Fruit fly (Drosophila melanogaster) whole organism, embryonic: ENCODE data around the gene CG3598.

Experiments
- Atf3 ChIP-seq: fragments of 200-800 bp; sonication (Bioruptor generic); optimal IDR thresholded peaks from 3 replicates; lab custom pipeline; 2016; ENCODE audit warnings: missing biosample characterization, missing genetic modification characterization
- CG11085 ChIP-seq: fragments of 200-800 bp; sonication (Bioruptor generic); IDR thresholded peaks from 2 replicates; pipeline ENCODE4 v1.3.6; 2022; ENCODE audit warnings: missing biosample characterization, missing genetic modification characterization
- CG11723 ChIP-seq: fragments of 200-800 bp; sonication (Bioruptor generic); optimal IDR thresholded peaks from 2 replicates; lab custom pipeline; 2017; ENCODE audit warnings: missing biosample characterization, mild to moderate bottlenecking, missing genetic modification characterization
- CG12219 ChIP-seq: fragments of 200-800 bp; sonication (Bioruptor generic); optimal IDR thresholded peaks from 3 replicates; lab custom pipeline; 2018; ENCODE audit warnings: missing biosample characterization, mild to moderate bottlenecking, missing genetic modification characterization
- CG14710 ChIP-seq: fragments of 200-800 bp; sonication (Bioruptor generic); optimal IDR thresholded peaks from 3 replicates; lab custom pipeline; 2019; ENCODE audit warnings: missing biosample characterization, mild to moderate bottlenecking, missing genetic modification characterization, moderate library complexity
- CG14860 ChIP-seq: fragments of 200-800 bp; sonication (Bioruptor generic); IDR thresholded peaks from 3 replicates; pipeline ENCODE4 v1.3.6; 2022; ENCODE audit warnings: missing biosample characterization, missing genetic modification characterization; ENCODE audit not compliant: partially characterized antibody
- CG15514 ChIP-seq: fragments of 200-800 bp; sonication (Bioruptor generic); optimal IDR thresholded peaks from 3 replicates; lab custom pipeline; 2017; ENCODE audit warnings: missing biosample characterization, missing genetic modification characterization, mild to moderate bottlenecking, moderate library complexity, missing genetic modification reagents
- CG17359 ChIP-seq: fragments of 200-800 bp; sonication (Bioruptor generic); optimal IDR thresholded peaks from 3 replicates; lab custom pipeline; 2018; ENCODE audit warnings: missing biosample characterization, mild to moderate bottlenecking, missing genetic modification characterization, moderate library complexity
- CG1832 ChIP-seq: fragments of 200-800 bp; sonication (Bioruptor generic); optimal IDR thresholded peaks from 2 replicates; lab custom pipeline; 2017; ENCODE audit warnings: missing biosample characterization, mild to moderate bottlenecking, missing genetic modification characterization, inconsistent platforms
- CG2712 ChIP-seq: fragments of 200-800 bp; optimal IDR thresholded peaks from 3 replicates; lab custom pipeline; 2019; ENCODE audit warnings: missing biosample characterization, mild to moderate bottlenecking, missing genetic modification characterization, moderate library complexity
- CG30020 ChIP-seq: fragments of 200-800 bp; optimal IDR thresholded peaks from 2 replicates; lab custom pipeline; 2019; ENCODE audit warnings: missing biosample characterization, mild to moderate bottlenecking, missing genetic modification characterization, moderate library complexity
- CG4730 ChIP-seq: fragments of 200-800 bp; sonication (Bioruptor generic); IDR thresholded peaks from 2 replicates; pipeline ENCODE4 v1.3.6; 2022; ENCODE audit warnings: missing biosample characterization, missing genetic modification characterization
- CG5180 ChIP-seq: fragments of 200-800 bp; sonication (Bioruptor generic); optimal IDR thresholded peaks from 3 replicates; lab custom pipeline; 2017; ENCODE audit warnings: missing biosample characterization, missing genetic modification characterization, mild to moderate bottlenecking, moderate library complexity, missing genetic modification reagents
- CG6854 ChIP-seq: fragments of 200-800 bp; sonication (Bioruptor generic); optimal IDR thresholded peaks from 3 replicates; lab custom pipeline; 2017; ENCODE audit warnings: missing biosample characterization, mild to moderate bottlenecking, missing genetic modification characterization
- CG7839 ChIP-seq: fragments of 200-800 bp; sonication (Bioruptor generic); optimal IDR thresholded peaks from 3 replicates; lab custom pipeline; 2018; ENCODE audit warnings: missing biosample characterization, mild to moderate bottlenecking, missing genetic modification characterization, moderate library complexity
- CG8290 ChIP-seq, 3 experiments: fragments of 200-800 bp; sonication (Bioruptor generic); optimal IDR thresholded peaks; 2 replicates each; lab custom pipeline; 2016 to 2019; ENCODE audit warnings: missing biosample characterization in 3 of 3, missing genetic modification characterization in 3 of 3, mild to moderate bottlenecking in 2 of 3, moderate library complexity in 1 of 3
- CG8924 ChIP-seq: fragments of 200-800 bp; optimal IDR thresholded peaks from 3 replicates; lab custom pipeline; 2019; ENCODE audit warnings: missing biosample characterization, mild to moderate bottlenecking, missing genetic modification characterization, moderate library complexity
- Dip3 ChIP-seq: fragments of 200-800 bp; sonication (Bioruptor generic); optimal IDR thresholded peaks from 3 replicates; lab custom pipeline; 2016; ENCODE audit warnings: missing biosample characterization, missing genetic modification characterization
- ERR ChIP-seq: fragments of 200-800 bp; sonication (Bioruptor generic); optimal IDR thresholded peaks from 2 replicates; lab custom pipeline; 2016; ENCODE audit warnings: missing biosample characterization, missing genetic modification characterization
- Ets97D ChIP-seq: fragments of 200-800 bp; sonication (Bioruptor generic); optimal IDR thresholded peaks from 3 replicates; lab custom pipeline; 2016; ENCODE audit warnings: missing biosample characterization, missing genetic modification characterization
- H15 ChIP-seq: fragments of 200-800 bp; sonication (Bioruptor generic); IDR thresholded peaks from 3 replicates; pipeline ENCODE4 v1.3.6; 2022; ENCODE audit warnings: missing biosample characterization, missing genetic modification characterization
- HLH54F ChIP-seq: fragments of 200-800 bp; sonication (Bioruptor generic); optimal IDR thresholded peaks from 3 replicates; lab custom pipeline; 2016; ENCODE audit warnings: missing biosample characterization, missing genetic modification characterization
- Hmx ChIP-seq: fragments of 200-800 bp; sonication (Bioruptor generic); optimal IDR thresholded peaks from 2 replicates; lab custom pipeline; 2016; ENCODE audit warnings: missing biosample characterization, missing genetic modification characterization
- Hr39 ChIP-seq: fragments of >200 bp; optimal IDR thresholded peaks from 2 replicates; lab custom pipeline; 2017
- MTF-1 ChIP-seq: fragments of 200-800 bp; sonication (Bioruptor generic); optimal IDR thresholded peaks from 2 replicates; lab custom pipeline; 2018; ENCODE audit warnings: missing biosample characterization, mild to moderate bottlenecking, missing genetic modification characterization, borderline replicate concordance
- NC2α ChIP-seq: fragments of 200-800 bp; sonication (Bioruptor generic); optimal IDR thresholded peaks from 2 replicates; lab custom pipeline; 2016; ENCODE audit warnings: missing biosample characterization, missing genetic modification characterization
- Pdp1 ChIP-seq, 2 experiments: fragments of 200-800 bp; sonication (Bioruptor generic); optimal IDR thresholded peaks; 3 replicates each; lab custom pipeline; 2016; ENCODE audit warnings: missing biosample characterization in 2 of 2, missing genetic modification characterization in 2 of 2, mild to moderate bottlenecking in 1 of 2, moderate library complexity in 1 of 2
- Trl ChIP-seq, 3 experiments: fragments of >200 bp in 2 of 3; fragments of 200-800 bp in 1 of 3; sonication (Bioruptor generic) in 1 of 3; optimal IDR thresholded peaks; 2 replicates in 1 of 3; 3 replicates in 2 of 3; lab custom pipeline; 2016 to 2017; ENCODE audit warnings: missing biosample characterization in 1 of 3, missing genetic modification characterization in 1 of 3
- ap ChIP-seq: fragments of 200-800 bp; sonication (Bioruptor generic); IDR thresholded peaks from 2 replicates; pipeline ENCODE4 v1.3.6; 2022; ENCODE audit warnings: missing biosample characterization, missing genetic modification characterization
- ara ChIP-seq: fragments of 200-800 bp; sonication (Bioruptor generic); IDR thresholded peaks from 2 replicates; pipeline ENCODE4 v1.3.6; 2022; ENCODE audit warnings: missing biosample characterization, missing genetic modification characterization
- ato ChIP-seq: fragments of 200-800 bp; sonication (Bioruptor generic); IDR thresholded peaks from 2 replicates; pipeline ENCODE4 v1.3.6; 2022; ENCODE audit warnings: missing biosample characterization, missing genetic modification characterization; ENCODE audit not compliant: partially characterized antibody
- bab2 ChIP-seq: fragments of 200-800 bp; sonication (Bioruptor generic); optimal IDR thresholded peaks from 2 replicates; lab custom pipeline; 2016; ENCODE audit warnings: missing biosample characterization, missing genetic modification characterization
- chn ChIP-seq: fragments of 200-800 bp; sonication (Bioruptor generic); optimal IDR thresholded peaks from 2 replicates; lab custom pipeline; 2016; ENCODE audit warnings: missing biosample characterization, missing genetic modification characterization
- da ChIP-seq: fragments of 200-800 bp; sonication (Bioruptor generic); optimal IDR thresholded peaks from 2 replicates; lab custom pipeline; 2016; ENCODE audit warnings: missing biosample characterization, missing genetic modification characterization
- danr ChIP-seq: fragments of 200-800 bp; sonication (Bioruptor generic); IDR thresholded peaks from 2 replicates; pipeline ENCODE4 v1.3.6; 2022; ENCODE audit warnings: missing biosample characterization, missing genetic modification characterization
- dm ChIP-seq: fragments of 200-800 bp; sonication (Bioruptor generic); optimal IDR thresholded peaks from 3 replicates; lab custom pipeline; 2016; ENCODE audit warnings: missing biosample characterization, missing genetic modification characterization
- en ChIP-seq: fragments of 200-800 bp; sonication (Bioruptor generic); optimal IDR thresholded peaks from 2 replicates; lab custom pipeline; 2016; ENCODE audit warnings: missing biosample characterization, missing genetic modification characterization
- fd102C ChIP-seq: fragments of 200-800 bp; sonication (Bioruptor generic); optimal IDR thresholded peaks from 2 replicates; lab custom pipeline; 2018; ENCODE audit warnings: missing biosample characterization, mild to moderate bottlenecking, missing genetic modification characterization, moderate library complexity
- gfzf ChIP-seq: fragments of 200-800 bp; sonication (Bioruptor generic); optimal IDR thresholded peaks from 2 replicates; lab custom pipeline; 2016; ENCODE audit warnings: missing biosample characterization, mild to moderate bottlenecking, missing genetic modification characterization, moderate library complexity
- grn ChIP-seq: fragments of 200-800 bp; sonication (Bioruptor generic); optimal IDR thresholded peaks from 3 replicates; lab custom pipeline; 2017; ENCODE audit warnings: missing biosample characterization, missing genetic modification characterization
- lola ChIP-seq, 3 experiments: fragments of >200 bp in 2 of 3; fragments of 200-800 bp in 1 of 3; sonication (Bioruptor generic) in 1 of 3; optimal IDR thresholded peaks; 2 replicates each; lab custom pipeline; 2017 to 2019; ENCODE audit warnings: missing biosample characterization in 3 of 3, missing genetic modification characterization in 3 of 3, mild to moderate bottlenecking in 1 of 3, moderate library complexity in 1 of 3
- otp ChIP-seq: fragments of 200-800 bp; sonication (Bioruptor generic); IDR thresholded peaks from 3 replicates; pipeline ENCODE4, ENCODE4 v1.3.6; 2022; ENCODE audit warnings: missing biosample characterization, missing genetic modification characterization
- pros ChIP-seq: fragments of 200-800 bp; sonication (Bioruptor generic); optimal IDR thresholded peaks from 3 replicates; lab custom pipeline; 2019; ENCODE audit warnings: missing biosample characterization, mild to moderate bottlenecking, missing genetic modification characterization, moderate library complexity
- psq ChIP-seq: fragments of 200-800 bp; sonication (Bioruptor generic); optimal IDR thresholded peaks from 2 replicates; lab custom pipeline; 2017; ENCODE audit warnings: missing biosample characterization, missing genetic modification characterization
- sima ChIP-seq: fragments of 200-800 bp; sonication (Bioruptor generic); optimal IDR thresholded peaks from 2 replicates; lab custom pipeline; 2016; ENCODE audit warnings: missing biosample characterization, missing genetic modification characterization
- sna ChIP-seq: fragments of 200-800 bp; sonication (Bioruptor generic); IDR thresholded peaks from 2 replicates; pipeline ENCODE4 v1.3.6; 2022; ENCODE audit warnings: missing biosample characterization, missing genetic modification characterization; ENCODE audit not compliant: partially characterized antibody
- sob ChIP-seq: fragments of 200-800 bp; sonication (Bioruptor generic); IDR thresholded peaks from 2 replicates; pipeline ENCODE4 v1.3.6; 2022; ENCODE audit warnings: missing biosample characterization, missing genetic modification characterization
- sug ChIP-seq: fragments of 200-800 bp; optimal IDR thresholded peaks from 2 replicates; lab custom pipeline; 2019; ENCODE audit warnings: missing biosample characterization, mild to moderate bottlenecking, missing genetic modification characterization, moderate library complexity
- tgo ChIP-seq: fragments of 200-800 bp; sonication (Bioruptor generic); IDR thresholded peaks from 3 replicates; pipeline ENCODE4 v1.3.6; 2022; ENCODE audit warnings: missing biosample characterization, missing genetic modification characterization
- vvl ChIP-seq: fragments of 200-800 bp; sonication (Bioruptor generic); IDR thresholded peaks from 2 replicates; pipeline ENCODE4 v1.3.6; 2022; ENCODE audit warnings: missing biosample characterization, missing genetic modification characterization
- zen2 ChIP-seq: fragments of 200-800 bp; sonication (Bioruptor generic); IDR thresholded peaks from 3 replicates; pipeline ENCODE4 v1.3.6; 2022; ENCODE audit warnings: missing biosample characterization, missing genetic modification characterization; ENCODE audit not compliant: partially characterized antibody

The CG3598 gene

DNA sequence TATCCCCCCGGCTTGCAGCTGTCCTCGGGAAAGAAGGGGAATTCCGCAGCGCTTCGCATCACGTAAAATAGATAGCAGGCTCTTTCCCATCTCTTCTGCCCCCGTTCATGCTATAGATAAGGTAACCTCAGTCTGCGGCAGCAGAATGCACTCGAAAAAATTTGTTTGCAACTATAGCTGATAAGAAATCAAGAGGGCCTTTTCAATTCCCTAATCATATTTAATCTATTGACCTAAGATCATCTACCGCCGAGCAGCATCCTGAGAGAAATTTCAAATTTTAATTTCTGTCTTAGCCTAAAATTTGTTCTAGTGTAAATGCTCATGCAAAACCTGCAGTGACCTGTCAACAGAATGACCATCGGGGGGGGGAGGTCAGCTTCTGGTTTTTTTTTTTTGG is 19.8 kb downstream of the CG3598 start (continued):
- no peak for TF ChIP-seq ERR (GFP tag; lab: Kevin White, UChicago)
- no peak for TF ChIP-seq Pdp1 (GFP tag; optimal IDR thresholded peaks at IDR 0.05; lab: Kevin White, UChicago)
- TF ChIP-seq CG7839 (tag; lab: Kevin White, UChicago): peak; percentile 12
- no peak for TF ChIP-seq sug (tag; lab: Kevin White, UChicago)
- no peak for TF ChIP-seq CG6854
- TF ChIP-seq Ets97D (GFP tag; lab: Kevin White, UChicago): no peak
- TF ChIP-seq Hmx (GFP tag; lab: Kevin White, UChicago): no peak
- no peak for TF ChIP-seq dm (GFP tag; lab: Kevin White, UChicago)
- TF ChIP-seq CG11723 (GFP tag; lab: Kevin White, UChicago): no peak
- TF ChIP-seq psq (GFP tag; lab: Kevin White, UChicago): no peak
- no peak for TF ChIP-seq lola (GFP tag; optimal IDR thresholded peaks at IDR 0.05; lab: Kevin White, UChicago)
- TF ChIP-seq ato (GFP tag; lab: Robert Waterston, UW): no peak
- TF ChIP-seq Trl (optimal IDR thresholded peaks at IDR 0.05; lab: Kevin White, UChicago): no peak
- no peak for TF ChIP-seq Trl (GFP tag; optimal IDR thresholded peaks at IDR 0.05; lab: Kevin White, UChicago)
- no peak for TF ChIP-seq MTF-1
- TF ChIP-seq sima (GFP tag; lab: Kevin White, UChicago): no peak
- TF ChIP-seq en (GFP tag; lab: Kevin White, UChicago): no peak
- TF ChIP-seq otp (GFP tag; lab: Robert Waterston, UW): no peak
- TF ChIP-seq CG5180 (GFP tag; lab: Kevin White, UChicago): no peak
- TF ChIP-seq gfzf (GFP tag; lab: Kevin White, UChicago): no peak
- no peak for TF ChIP-seq CG4730 (GFP tag; lab: Robert Waterston, UW)
- TF ChIP-seq CG14710 (tag; lab: Kevin White, UChicago): peak; percentile 1
- TF ChIP-seq CG11085: no peak
- TF ChIP-seq Dip3 (GFP tag; lab: Kevin White, UChicago): no peak
- no peak for TF ChIP-seq tgo (GFP tag; lab: Robert Waterston, UW)
- no peak for TF ChIP-seq Atf3 (GFP tag; lab: Kevin White, UChicago)
- TF ChIP-seq grn (GFP tag; lab: Kevin White, UChicago): no peak
- TF ChIP-seq CG14860 (GFP tag; lab: Robert Waterston, UW): no peak
- no peak for TF ChIP-seq CG8924 (tag; lab: Kevin White, UChicago)
- no peak for TF ChIP-seq CG8290 (GFP tag; optimal IDR thresholded peaks at IDR 0.05; lab: Kevin White, UChicago)
- peak in 1 of 2 experiments; percentile 4 for TF ChIP-seq CG8290 (tag; optimal IDR thresholded peaks at IDR 0.05; lab: Kevin White, UChicago)
- TF ChIP-seq zen2 (GFP tag; lab: Robert Waterston, UW): no peak
- no peak for TF ChIP-seq CG1832
- TF ChIP-seq CG15514 (GFP tag; lab: Kevin White, UChicago): no peak
- TF ChIP-seq fd102C (GFP tag; lab: Kevin White, UChicago): no peak
- no peak for TF ChIP-seq chn (GFP tag; lab: Kevin White, UChicago)
- TF ChIP-seq CG17359 (tag; lab: Kevin White, UChicago): no peak
- TF ChIP-seq pros (GFP tag; lab: Kevin White, UChicago): no peak
- no peak for TF ChIP-seq danr (GFP tag; lab: Robert Waterston, UW)
- no peak for TF ChIP-seq H15 (GFP tag; lab: Robert Waterston, UW)
- TF ChIP-seq HLH54F: no peak
- TF ChIP-seq da: no peak
- no peak for TF ChIP-seq Hr39 (lab: Kevin White, UChicago)
- no peak for TF ChIP-seq sna
- TF ChIP-seq ap (GFP tag; lab: Robert Waterston, UW): no peak
- TF ChIP-seq vvl (GFP tag; lab: Robert Waterston, UW): peak; percentile 30; the same call in 1 of the 2 replicates
- peak; percentile 22 for TF ChIP-seq CG2712 (tag; lab: Kevin White, UChicago)
- no peak for TF ChIP-seq CG12219 (GFP tag; lab: Kevin White, UChicago)
- TF ChIP-seq ara (GFP tag; lab: Robert Waterston, UW): 0 out of 2 replicates have a peak, but pooled peaks have one; percentile 29
- TF ChIP-seq bab2 (GFP tag; lab: Kevin White, UChicago): no peak
- no peak for TF ChIP-seq sob (GFP tag; lab: Robert Waterston, UW)
- TF ChIP-seq CG30020 (tag; lab: Kevin White, UChicago): no peak
- no peak for TF ChIP-seq NC2α (GFP tag; lab: Kevin White, UChicago)
